Worm (Caenorhabditis elegans): ENCODE data around the gene T10D4.6.

DNA sequence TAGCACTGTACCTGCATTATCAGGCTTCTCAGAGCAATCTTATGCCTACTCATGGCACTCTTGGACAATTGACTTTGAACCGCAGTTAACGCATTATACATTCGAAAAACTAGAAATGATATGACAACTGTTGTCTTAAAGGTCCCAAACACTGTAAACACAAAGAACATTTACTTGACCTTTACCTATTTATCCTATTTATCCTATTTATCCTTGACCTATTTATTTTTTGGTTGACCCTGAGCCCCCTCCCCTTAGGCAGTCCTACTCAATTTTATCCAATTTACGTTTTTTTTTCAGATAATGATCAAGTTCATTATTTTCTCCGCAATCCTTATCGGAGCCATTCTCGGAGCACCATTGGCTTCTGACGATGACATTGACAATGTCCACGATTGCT is 32.5 kb downstream of the T10D4.6 start, which contains the start of the genes T10D4.14 and T10D4.19:
- TF ChIP-seq nhr-237 (tag; optimal IDR thresholded peaks at IDR 0.05), result no peak
- TF ChIP-seq ZK546.5 (tag; optimal IDR thresholded peaks at IDR 0.05), result no peak
- TF ChIP-seq egl-27 (tag; optimal IDR thresholded peaks at IDR 0.05), result no peak
- TF ChIP-seq lin-11 (tag; optimal IDR thresholded peaks at IDR 0.05), result no peak
- TF ChIP-seq ztf-4 (tag; optimal IDR thresholded peaks at IDR 0.05), result no peak
- no peak for TF ChIP-seq nhr-77 (tag; optimal IDR thresholded peaks at IDR 0.05)
- TF ChIP-seq nhr-129 (tag; optimal IDR thresholded peaks at IDR 0.05), result no peak
- TF ChIP-seq nhr-11 (tag; optimal IDR thresholded peaks at IDR 0.05), result no peak
- TF ChIP-seq ztf-11 (tag; optimal IDR thresholded peaks at IDR 0.05), result no peak
- TF ChIP-seq aly-2 (tag; optimal IDR thresholded peaks at IDR 0.05), result no peak
- no peak for TF ChIP-seq snpc-4 (tag; optimal IDR thresholded peaks at IDR 0.05)
- TF ChIP-seq elt-1 (tag; optimal IDR thresholded peaks at IDR 0.05), result no peak
- no peak for TF ChIP-seq R02D3.7 (tag; optimal IDR thresholded peaks at IDR 0.05)
